Fruit fly (Drosophila melanogaster) whole organism, embryonic: Measurements from ENCODE around the gene lab.

Experiments
- Aef1 ChIP-seq: fragments of 200-800 bp; sonication (Bioruptor generic); IDR thresholded peaks from 3 replicates; pipeline ENCODE4 v1.3.6; 2022; ENCODE audit warnings: missing biosample characterization, missing genetic modification characterization
- Asciz ChIP-seq: fragments of 200-800 bp; sonication (Bioruptor generic); optimal IDR thresholded peaks from 2 replicates; lab custom pipeline; 2017; ENCODE audit warnings: missing biosample characterization, mild to moderate bottlenecking, missing genetic modification characterization, missing genetic modification reagents
- CG11456 ChIP-seq: fragments of 200-800 bp; sonication (Bioruptor generic); IDR thresholded peaks from 3 replicates; pipeline ENCODE4 v1.3.6; 2022; ENCODE audit warnings: missing biosample characterization, missing genetic modification characterization
- CG12155 ChIP-seq: fragments of 200-800 bp; sonication (Bioruptor generic); optimal IDR thresholded peaks from 3 replicates; lab custom pipeline; 2016; ENCODE audit warnings: missing biosample characterization, missing genetic modification characterization
- CG15269 ChIP-seq: fragments of 200-800 bp; sonication (Bioruptor generic); optimal IDR thresholded peaks from 2 replicates; lab custom pipeline; 2018; ENCODE audit warnings: missing biosample characterization, mild to moderate bottlenecking, missing genetic modification characterization, moderate library complexity
- CG2712 ChIP-seq: fragments of 200-800 bp; optimal IDR thresholded peaks from 3 replicates; lab custom pipeline; 2019; ENCODE audit warnings: missing biosample characterization, mild to moderate bottlenecking, missing genetic modification characterization, moderate library complexity
- CG30403 ChIP-seq: fragments of 200-800 bp; sonication (Bioruptor generic); optimal IDR thresholded peaks from 3 replicates; lab custom pipeline; 2016; ENCODE audit warnings: missing biosample characterization, missing genetic modification characterization
- Ets65A ChIP-seq: fragments of 200-800 bp; sonication (Bioruptor generic); peaks from one replicate; lab custom pipeline; 2016; ENCODE audit warnings: missing biosample characterization, missing genetic modification characterization
- Gug ChIP-seq: fragments of 200-800 bp; sonication (Bioruptor generic); IDR thresholded peaks from 4 replicates; pipeline ENCODE4 v1.3.6; 2022; ENCODE audit warnings: missing biosample characterization, missing genetic modification characterization
- HHEX ChIP-seq: fragments of 200-800 bp; sonication (Bioruptor generic); optimal IDR thresholded peaks from 3 replicates; lab custom pipeline; 2017; ENCODE audit warnings: missing biosample characterization, mild to moderate bottlenecking, missing genetic modification characterization, missing genetic modification reagents
- HLH54F ChIP-seq: fragments of 200-800 bp; sonication (Bioruptor generic); optimal IDR thresholded peaks from 3 replicates; lab custom pipeline; 2016; ENCODE audit warnings: missing biosample characterization, missing genetic modification characterization
- Opbp ChIP-seq: fragments of 200-800 bp; sonication (Bioruptor generic); IDR thresholded peaks from 3 replicates; pipeline ENCODE4 v1.3.6; 2022; ENCODE audit warnings: missing biosample characterization, missing genetic modification characterization; ENCODE audit not compliant: partially characterized antibody
- Scr ChIP-seq: fragments of 200-800 bp; sonication (Bioruptor generic); IDR thresholded peaks from 2 replicates; pipeline ENCODE4 v1.3.6; 2022; ENCODE audit warnings: missing biosample characterization, missing genetic modification characterization; ENCODE audit not compliant: partially characterized antibody
- Sry-β ChIP-seq: fragments of 200-800 bp; sonication (Bioruptor generic); optimal IDR thresholded peaks from 2 replicates; lab custom pipeline; 2018; ENCODE audit warnings: missing biosample characterization, mild to moderate bottlenecking, missing genetic modification characterization, moderate library complexity
- TFAM ChIP-seq: fragments of 200-800 bp; sonication (Bioruptor generic); optimal IDR thresholded peaks from 2 replicates; lab custom pipeline; 2017; ENCODE audit warnings: missing biosample characterization, missing genetic modification characterization, inconsistent platforms
- Xrp1 ChIP-seq: fragments of 200-800 bp; sonication (Bioruptor generic); IDR thresholded peaks from 2 replicates; pipeline ENCODE4 v1.3.6; 2022; ENCODE audit warnings: missing biosample characterization, missing genetic modification characterization
- ato ChIP-seq: fragments of 200-800 bp; sonication (Bioruptor generic); IDR thresholded peaks from 2 replicates; pipeline ENCODE4 v1.3.6; 2022; ENCODE audit warnings: missing biosample characterization, missing genetic modification characterization; ENCODE audit not compliant: partially characterized antibody
- cato ChIP-seq: fragments of 200-800 bp; sonication (Bioruptor generic); optimal IDR thresholded peaks from 2 replicates; lab custom pipeline; 2016; ENCODE audit warnings: missing biosample characterization, missing genetic modification characterization, borderline replicate concordance
- exex ChIP-seq: fragments of 200-800 bp; sonication (Bioruptor generic); optimal IDR thresholded peaks from 4 replicates; lab custom pipeline; 2018; ENCODE audit warnings: missing biosample characterization, mild to moderate bottlenecking, missing genetic modification characterization, moderate library complexity
- fu2 ChIP-seq: fragments of 200-800 bp; sonication (Bioruptor generic); optimal IDR thresholded peaks from 2 replicates; lab custom pipeline; 2016; ENCODE audit warnings: missing biosample characterization, missing genetic modification characterization
- hb ChIP-seq: fragments of 200-800 bp; sonication (Bioruptor generic); IDR thresholded peaks from 3 replicates; pipeline ENCODE4 v1.3.6; 2022; ENCODE audit warnings: missing biosample characterization, missing genetic modification characterization; ENCODE audit not compliant: partially characterized antibody
- lbe ChIP-seq: fragments of 200-800 bp; sonication (Bioruptor generic); optimal IDR thresholded peaks from 2 replicates; lab custom pipeline; 2016; ENCODE audit warnings: missing biosample characterization, mild to moderate bottlenecking, missing genetic modification characterization
- mld ChIP-seq: fragments of 200-800 bp; sonication (Bioruptor generic); IDR thresholded peaks from 3 replicates; pipeline ENCODE4 v1.3.6; 2022; ENCODE audit warnings: missing biosample characterization, missing genetic modification characterization; ENCODE audit not compliant: partially characterized antibody
- oc ChIP-seq: fragments of 200-800 bp; sonication (Bioruptor generic); optimal IDR thresholded peaks from 2 replicates; lab custom pipeline; 2018; ENCODE audit warnings: missing biosample characterization, mild to moderate bottlenecking, missing genetic modification characterization, moderate library complexity
- otp ChIP-seq: fragments of 200-800 bp; sonication (Bioruptor generic); IDR thresholded peaks from 3 replicates; pipeline ENCODE4, ENCODE4 v1.3.6; 2022; ENCODE audit warnings: missing biosample characterization, missing genetic modification characterization
- slou ChIP-seq: fragments of 200-800 bp; sonication (Bioruptor generic); optimal IDR thresholded peaks from 3 replicates; lab custom pipeline; 2016; ENCODE audit warnings: missing biosample characterization, missing genetic modification characterization
- tap ChIP-seq: fragments of 200-800 bp; optimal IDR thresholded peaks from 3 replicates; lab custom pipeline; 2019; ENCODE audit warnings: missing biosample characterization, mild to moderate bottlenecking, missing genetic modification characterization, moderate library complexity
- trh ChIP-seq: fragments of 200-800 bp; sonication (Bioruptor generic); optimal IDR thresholded peaks from 2 replicates; lab custom pipeline; 2016; ENCODE audit warnings: missing biosample characterization, missing genetic modification characterization
- tx ChIP-seq: fragments of 200-800 bp; sonication (Bioruptor generic); optimal IDR thresholded peaks from 2 replicates; lab custom pipeline; 2016; ENCODE audit warnings: missing biosample characterization, missing genetic modification characterization
- unpg ChIP-seq: fragments of 200-800 bp; sonication (Bioruptor generic); optimal IDR thresholded peaks from 3 replicates; lab custom pipeline; 2018; ENCODE audit warnings: missing biosample characterization, mild to moderate bottlenecking, missing genetic modification characterization, moderate library complexity

lab gene

dm6 chr3R:6703784-6704183 is 25.4 kb upstream of the lab start, which contains the start of gene Ccp84Aa:
Gene Ccp84Aa (plus strand): TSS chr3R:6704084.
- TF ChIP-seq Scr (GFP tag; lab: Robert Waterston, UW) (no peak), HHEX (no peak), otp (GFP tag; lab: Robert Waterston, UW) (no peak), CG12155 (GFP tag; lab: Kevin White, UChicago) (no peak), Aef1 (no peak)

- no peak for TF ChIP-seq CG30403
- TF ChIP-seq CG2712 (tag; lab: Kevin White, UChicago), result no peak
- no peak for TF ChIP-seq slou (GFP tag; lab: Kevin White, UChicago)
- no peak for TF ChIP-seq Asciz (GFP tag; lab: Kevin White, UChicago)
- no peak for TF ChIP-seq exex (tag; lab: Kevin White, UChicago)
- no peak for TF ChIP-seq lbe (GFP tag; lab: Kevin White, UChicago)
- no peak for TF ChIP-seq unpg (GFP tag; lab: Kevin White, UChicago)
- no peak for TF ChIP-seq ato (GFP tag; lab: Robert Waterston, UW)
- no peak for TF ChIP-seq trh (GFP tag; lab: Kevin White, UChicago)
Observed at dm6 chr3R:6702777-6703176, 24.4 kb upstream of the lab start, which contains the start of gene Ccp84Ab. Gene Ccp84Ab (minus strand): TSS chr3R:6702877.

- peak; percentile 63 for TF ChIP-seq Ets65A
- no peak for TF ChIP-seq hb (GFP tag; lab: Robert Waterston, UW)
- TF ChIP-seq oc (tag; lab: Kevin White, UChicago), result peak; percentile 53
- TF ChIP-seq, all 482 proteins: peak for 2
Observed at dm6 chr3R:6696221-6696749, 17.9 kb upstream of the lab start, which contains the start of gene Ccp84Ac. Gene Ccp84Ac (minus strand): TSS chr3R:6696271.

- TF ChIP-seq Opbp (GFP tag; lab: Robert Waterston, UW) (0 out of 3 replicates have a peak, but pooled peaks have one; percentile 6), fu2 (GFP tag; lab: Kevin White, UChicago) (no peak)
Observed at dm6 chr3R:6692432-6692831, 14.0 kb upstream of the lab start, which contains the start of gene Ccp84Ad. Gene Ccp84Ad (plus strand): TSS chr3R:6692732.

- TF ChIP-seq cato (no peak), Gug (GFP tag; lab: Robert Waterston, UW) (no peak), Sry-β (GFP tag; lab: Kevin White, UChicago) (no peak), tx (GFP tag; lab: Kevin White, UChicago) (no peak), CG11456 (GFP tag; lab: Robert Waterston, UW) (no peak), mld (GFP tag; lab: Robert Waterston, UW) (no peak), trh (GFP tag; lab: Kevin White, UChicago) (no peak), CG30403 (no peak), CG15269 (tag; lab: Kevin White, UChicago) (no peak), Xrp1 (GFP tag; lab: Robert Waterston, UW) (no peak), tap (tag; lab: Kevin White, UChicago) (no peak), TFAM (GFP tag; lab: Kevin White, UChicago) (no peak), ato (GFP tag; lab: Robert Waterston, UW) (no peak), HLH54F (GFP tag; lab: Kevin White, UChicago) (no peak)
Observed at dm6 chr3R:6691658-6692057, 13.3 kb upstream of the lab start, which contains the start of gene Ccp84Ae. Gene Ccp84Ae (minus strand): TSS chr3R:6691758.
